Fruit fly (Drosophila melanogaster): ENCODE results near the gene CG15357.

- TF ChIP-seq CG34367 (tag; optimal IDR thresholded peaks at IDR 0.05) (no peak), EcR (GFP tag; optimal IDR thresholded peaks at IDR 0.05) (no peak), CG12605 (GFP tag; IDR thresholded peaks at IDR 0.05) (no peak), Pif1A (GFP tag; optimal IDR thresholded peaks at IDR 0.05) (no peak)
These were observed 7.5 kb downstream of the CG15357 start for dm6 chr2L:1938004-1938403.

Data from whole organism, pupa.